Worm (Caenorhabditis elegans) whole organism, midembryonic: Measurements from ENCODE around the gene zzz-1.
A peak's percentile ranks its signal among the peaks of the same experiment; 100 is the strongest.

ENCODE experiments used
- T22C8.4 ChIP-seq: fragments of 200-800 bp; sonication (Bioruptor generic); IDR thresholded peaks from 2 replicates; pipeline ENCODE4 v1.3.6; 2022; ENCODE audit warnings: missing genetic modification characterization, missing compliant biosample characterization
- cog-1 ChIP-seq: sonication (generic microtip); optimal IDR thresholded peaks from 2 replicates; lab custom pipeline; 2016; ENCODE audit warnings: missing genetic modification characterization, missing compliant biosample characterization
- flt-1 ChIP-seq: fragments of 200-800 bp; sonication (Bioruptor generic); IDR thresholded peaks from 2 replicates; pipeline ENCODE4 v1.3.6; 2022; ENCODE audit warnings: missing genetic modification characterization, missing compliant biosample characterization
- klf-2 ChIP-seq: fragments of 200-800 bp; sonication (Bioruptor generic); conservative IDR thresholded peaks from 2 replicates; pipeline ENCODE4 v1.3.6; 2022; ENCODE audit warnings: missing genetic modification reagents, missing genetic modification characterization, missing compliant biosample characterization
- med-1 ChIP-seq: sonication (generic microtip); optimal IDR thresholded peaks from 2 replicates; lab custom pipeline; 2017; ENCODE audit warnings: missing genetic modification characterization, mild to moderate bottlenecking, missing compliant biosample characterization, antibody characterized with exemption, missing genetic modification reagents; ENCODE audit not compliant: insufficient read depth
- ref-1 ChIP-seq: fragments of 200-800 bp; sonication (Bioruptor generic); conservative IDR thresholded peaks from 2 replicates; pipeline ENCODE4 v1.3.6; 2022; ENCODE audit warnings: missing genetic modification reagents, missing genetic modification characterization, missing compliant biosample characterization
- tab-1 ChIP-seq: fragments of 200-800 bp; sonication (Bioruptor generic); IDR thresholded peaks from 2 replicates; pipeline ENCODE4 v1.3.6; 2022; ENCODE audit warnings: missing genetic modification characterization, missing compliant biosample characterization
- ztf-23 ChIP-seq: fragments of 200-800 bp; sonication (Bioruptor generic); IDR thresholded peaks from 2 replicates; pipeline ENCODE4 v1.3.6; 2022; ENCODE audit warnings: missing genetic modification reagents, missing genetic modification characterization, missing compliant biosample characterization
- ztf-29 ChIP-seq: fragments of 200-800 bp; sonication (Bioruptor generic); IDR thresholded peaks from 2 replicates; pipeline ENCODE4 v1.3.6; 2022; ENCODE audit warnings: missing genetic modification reagents, missing genetic modification characterization, missing compliant biosample characterization

The zzz-1 gene

ce11 chrV:10947930-10948329 is 39.0 kb upstream of the zzz-1 start, which contains the start of gene F17C11.2:
Gene F17C11.2 (plus strand): TSS chrV:10948230.
- TF ChIP-seq flt-1 (GFP tag; lab: Robert Waterston, UW) (no peak), ztf-29 (GFP tag; lab: Robert Waterston, UW) (no peak), ref-1 (GFP tag; lab: Robert Waterston, UW) (no peak), T22C8.4 (GFP tag; lab: Robert Waterston, UW) (no peak)

ce11 chrV:10947210-10947609 is 38.2 kb upstream of the zzz-1 start:
- TF ChIP-seq med-1 (GFP tag; lab: Kevin White, UChicago) (no peak), tab-1 (GFP tag; lab: Robert Waterston, UW) (no peak), ztf-23 (GFP tag; lab: Robert Waterston, UW) (no peak)

- TF ChIP-seq ref-1 (GFP tag; lab: Robert Waterston, UW), result no peak
- TF ChIP-seq ztf-29 (GFP tag; lab: Robert Waterston, UW), result no peak
- no peak for TF ChIP-seq klf-2
- TF ChIP-seq med-1 (GFP tag; lab: Kevin White, UChicago), result no peak
- no peak for TF ChIP-seq flt-1 (GFP tag; lab: Robert Waterston, UW)
- no peak for TF ChIP-seq cog-1 (tag; lab: Kevin White, UChicago)
- no peak for TF ChIP-seq ztf-23 (GFP tag; lab: Robert Waterston, UW)
- TF ChIP-seq T22C8.4 (GFP tag; lab: Robert Waterston, UW), result no peak
- TF ChIP-seq tab-1 (GFP tag; lab: Robert Waterston, UW), result no peak
Observed at ce11 chrV:10944903-10945302, 35.9 kb upstream of the zzz-1 start.

DNA sequence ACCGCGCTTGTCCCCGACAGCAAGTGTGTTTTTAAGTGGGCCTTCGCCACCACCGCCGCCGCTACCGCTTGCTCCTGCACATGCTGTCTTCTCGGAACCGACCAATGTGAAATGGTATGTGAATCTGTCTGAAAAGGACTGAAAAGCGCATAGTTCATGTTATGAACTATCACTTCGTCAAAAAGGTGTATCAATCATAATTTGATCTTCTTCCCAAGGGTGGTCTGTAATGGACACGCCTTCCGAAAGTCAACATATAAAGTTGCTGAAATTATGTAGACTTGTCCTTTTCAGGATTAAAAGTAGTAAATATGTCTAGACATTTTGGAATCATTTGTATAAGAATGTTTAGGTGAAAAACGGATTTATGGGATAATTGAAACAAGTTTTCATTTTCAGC is 33.2 kb upstream of the zzz-1 start, which contains the start of gene zip-9:
TSS of gene zip-9 (plus strand) at position 301 of the 400 bp plus-strand sequence.
- TF ChIP-seq ztf-29 (GFP tag; lab: Robert Waterston, UW), result no peak
- TF ChIP-seq ref-1 (GFP tag; lab: Robert Waterston, UW), result no peak
- TF ChIP-seq tab-1 (GFP tag; lab: Robert Waterston, UW), result no peak
- TF ChIP-seq flt-1 (GFP tag; lab: Robert Waterston, UW), result no peak
- no peak for TF ChIP-seq med-1 (GFP tag; lab: Kevin White, UChicago)
- no peak for TF ChIP-seq cog-1 (tag; lab: Kevin White, UChicago)
- no peak for TF ChIP-seq ztf-23 (GFP tag; lab: Robert Waterston, UW)
- TF ChIP-seq T22C8.4 (GFP tag; lab: Robert Waterston, UW), result no peak

DNA sequence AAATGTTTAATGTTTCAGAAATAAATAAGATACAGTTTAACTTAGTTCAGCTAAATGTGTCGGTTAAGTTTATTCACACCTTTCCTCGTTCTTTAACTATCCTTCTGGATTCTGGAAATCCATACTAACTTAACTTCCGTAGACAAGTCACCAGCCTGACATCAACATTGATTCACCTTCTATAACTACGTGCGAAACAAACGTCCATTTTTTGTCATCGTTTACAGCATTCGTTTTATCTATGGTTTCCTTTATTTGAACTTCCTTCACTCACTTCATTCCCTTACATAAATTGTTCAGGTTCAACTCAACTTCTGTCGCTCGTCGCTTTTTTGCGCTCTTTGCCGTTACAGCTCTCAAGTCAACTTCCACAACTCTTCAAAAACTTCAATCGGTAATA is 32.2 kb upstream of the zzz-1 start, which contains the start of gene F17C11.26:
TSS of gene F17C11.26 (plus strand) at position 301 of the 400 bp plus-strand sequence.
- no peak for TF ChIP-seq ref-1 (GFP tag; lab: Robert Waterston, UW)

DNA sequence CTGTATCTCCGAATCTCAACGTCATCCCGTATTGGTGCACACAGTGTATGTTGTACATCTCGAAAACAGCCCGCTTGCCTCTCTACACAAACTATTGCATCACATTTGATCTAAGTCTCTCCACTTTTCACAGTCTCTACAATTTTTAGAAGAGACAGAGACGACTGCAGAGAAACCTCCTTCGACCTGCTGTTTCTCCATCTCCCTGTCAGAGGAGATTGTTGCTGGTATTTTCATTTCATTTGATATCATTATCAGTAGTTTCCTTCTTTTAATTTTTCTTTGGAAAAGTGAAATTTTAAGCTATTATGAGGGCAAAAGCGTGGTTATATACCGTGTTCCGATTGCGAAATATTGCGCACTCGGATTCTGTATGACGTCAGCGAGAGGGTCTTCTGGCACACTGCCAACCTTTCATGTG is 31.6 kb upstream of the zzz-1 start:
- TF ChIP-seq cog-1 (tag; lab: Kevin White, UChicago) (peak; percentile 14), ztf-23 (GFP tag; lab: Robert Waterston, UW) (no peak)

- TF ChIP-seq flt-1 (GFP tag; lab: Robert Waterston, UW) (no peak), cog-1 (tag; lab: Kevin White, UChicago) (no peak), ref-1 (GFP tag; lab: Robert Waterston, UW) (no peak), ztf-23 (GFP tag; lab: Robert Waterston, UW) (no peak), T22C8.4 (GFP tag; lab: Robert Waterston, UW) (no peak), klf-2 (no peak), tab-1 (GFP tag; lab: Robert Waterston, UW) (no peak), med-1 (GFP tag; lab: Kevin White, UChicago) (no peak), ztf-29 (GFP tag; lab: Robert Waterston, UW) (no peak)
Observed at ce11 chrV:10939990-10940570, 31.1 kb upstream of the zzz-1 start.

ce11 chrV:10938739-10939138 is 29.8 kb upstream of the zzz-1 start, which contains the start of gene F17C11.11:
Gene F17C11.11 (minus strand): TSS chrV:10938817.
- TF ChIP-seq ref-1 (GFP tag; lab: Robert Waterston, UW) (no peak), ztf-23 (GFP tag; lab: Robert Waterston, UW) (no peak)

DNA sequence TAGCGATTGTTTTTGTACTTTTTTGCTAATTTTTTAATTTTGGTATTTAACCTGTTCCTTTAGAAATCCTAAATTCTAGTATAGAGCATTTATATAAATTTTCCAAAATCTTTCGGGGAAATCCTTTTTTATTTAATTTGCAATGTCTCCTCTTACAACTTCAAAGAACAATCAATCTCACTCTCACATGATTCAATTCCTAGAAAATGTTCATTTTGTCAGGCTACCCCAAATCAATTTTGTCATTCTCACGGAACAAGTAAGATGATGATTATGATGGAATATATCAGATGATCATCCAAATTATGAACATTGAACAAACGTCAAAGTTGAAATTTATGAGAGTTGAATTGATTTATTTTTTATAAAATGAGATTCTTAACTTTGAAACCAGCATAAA is 28.3 kb upstream of the zzz-1 start:
- no peak for TF ChIP-seq ztf-23 (GFP tag; lab: Robert Waterston, UW)
- no peak for TF ChIP-seq ref-1 (GFP tag; lab: Robert Waterston, UW)
- TF ChIP-seq klf-2, result no peak
- TF ChIP-seq med-1 (GFP tag; lab: Kevin White, UChicago), result no peak

DNA sequence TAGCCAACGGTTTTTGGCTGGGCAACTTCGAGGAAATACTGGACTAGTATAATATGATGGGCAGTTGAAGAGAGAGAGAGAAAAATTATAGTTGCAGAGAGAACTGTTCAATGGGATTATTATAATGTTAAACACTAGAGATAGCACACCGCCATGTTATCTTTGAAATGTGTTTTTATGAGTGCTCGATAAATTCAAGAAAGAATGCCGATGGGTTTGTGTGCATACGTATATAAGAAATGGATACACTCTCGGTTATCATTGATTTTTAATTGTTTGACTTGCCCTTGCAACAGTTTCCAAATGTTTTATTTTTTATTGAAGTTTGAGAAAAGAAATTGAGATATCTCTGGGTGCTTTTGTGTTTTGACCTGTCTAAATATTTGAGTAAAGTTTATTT is 27.7 kb upstream of the zzz-1 start, which contains the start of gene F17C11.12:
TSS of gene F17C11.12 (minus strand) at position 240 of the 400 bp plus-strand sequence.
- TF ChIP-seq med-1 (GFP tag; lab: Kevin White, UChicago) (no peak), klf-2 (no peak), T22C8.4 (GFP tag; lab: Robert Waterston, UW) (no peak), ztf-29 (GFP tag; lab: Robert Waterston, UW) (no peak), tab-1 (GFP tag; lab: Robert Waterston, UW) (no peak), ztf-23 (GFP tag; lab: Robert Waterston, UW) (no peak), flt-1 (GFP tag; lab: Robert Waterston, UW) (no peak), cog-1 (tag; lab: Kevin White, UChicago) (no peak), ref-1 (GFP tag; lab: Robert Waterston, UW) (no peak)
